Worm (Caenorhabditis elegans) whole organism, late embryonic: ENCODE data around the gene dhs-28.

ENCODE experiments used
- K02D7.2 ChIP-seq: sonication (generic microtip); optimal IDR thresholded peaks from 2 replicates; lab custom pipeline; 2017; ENCODE audit warnings: mild to moderate bottlenecking, missing genetic modification characterization, missing compliant biosample characterization
- ceh-31 ChIP-seq: sonication (generic microtip); optimal IDR thresholded peaks from 2 replicates; lab custom pipeline; 2016; ENCODE audit warnings: missing genetic modification characterization, missing compliant biosample characterization
- dmd-4 ChIP-seq: sonication (generic microtip); optimal IDR thresholded peaks from 2 replicates; lab custom pipeline; 2016; ENCODE audit warnings: borderline replicate concordance, missing genetic modification characterization, missing compliant biosample characterization
- dve-1 ChIP-seq: sonication (generic microtip); optimal IDR thresholded peaks from 2 replicates; lab custom pipeline; 2017; ENCODE audit warnings: antibody characterized with exemption, mild to moderate bottlenecking, missing genetic modification characterization, missing compliant biosample characterization
- hlh-30 ChIP-seq: sonication (generic microtip); optimal IDR thresholded peaks from 2 replicates; lab custom pipeline; 2017; ENCODE audit warnings: antibody characterized with exemption, missing genetic modification characterization, missing compliant biosample characterization; ENCODE audit not compliant: insufficient read depth
- lin-11 ChIP-seq: fragments of 200-800 bp; sonication (Bioruptor generic); optimal IDR thresholded peaks from 2 replicates; lab custom pipeline; 2018; ENCODE audit warnings: mild to moderate bottlenecking, missing genetic modification characterization, missing compliant biosample characterization
- madf-2 ChIP-seq: sonication (generic microtip); optimal IDR thresholded peaks from 2 replicates; lab custom pipeline; 2017; ENCODE audit warnings: missing genetic modification characterization, missing compliant biosample characterization
- npax-4 ChIP-seq: sonication (generic microtip); optimal IDR thresholded peaks from 2 replicates; lab custom pipeline; 2016; ENCODE audit warnings: missing genetic modification characterization, missing compliant biosample characterization
- odd-2 ChIP-seq: sonication (generic microtip); optimal IDR thresholded peaks from 2 replicates; lab custom pipeline; 2017; ENCODE audit warnings: antibody characterized with exemption, mild to moderate bottlenecking, missing genetic modification characterization, missing compliant biosample characterization
- pqm-1 ChIP-seq: sonication (generic microtip); optimal IDR thresholded peaks from 2 replicates; lab custom pipeline; 2016; ENCODE audit warnings: missing genetic modification characterization, missing compliant biosample characterization
- ref-2 ChIP-seq: sonication (generic microtip); optimal IDR thresholded peaks from 2 replicates; lab custom pipeline; 2016; ENCODE audit warnings: missing genetic modification characterization, missing compliant biosample characterization

DNA sequence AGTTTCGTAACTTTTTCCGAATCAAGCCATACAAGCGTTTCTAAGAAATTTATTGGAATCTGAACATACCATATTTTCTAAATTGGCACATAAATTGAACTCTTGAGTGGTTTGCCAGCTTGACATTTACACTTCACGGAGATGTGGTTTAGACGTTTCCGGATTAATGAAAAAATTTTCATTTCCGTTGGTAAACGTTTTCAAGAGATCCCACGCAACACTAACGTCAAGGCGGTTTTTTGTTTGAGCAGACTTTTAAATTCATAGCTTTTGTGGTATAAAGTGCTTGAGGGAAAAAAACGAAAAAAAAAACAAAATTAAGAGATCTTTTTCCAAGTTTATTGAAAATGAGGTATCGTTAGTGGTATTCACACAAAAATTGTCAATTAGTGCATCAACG, 16.9 kb downstream of the dhs-28 start, which contains the start of gene F41B4.2:
- TF ChIP-seq lin-11, result no peak
- no peak for TF ChIP-seq ref-2
- no peak for TF ChIP-seq dve-1 (tag; lab: Kevin White, UChicago)
- no peak for TF ChIP-seq ceh-31 (tag; lab: Kevin White, UChicago)
- no peak for TF ChIP-seq madf-2 (tag; lab: Kevin White, UChicago)
- no peak for TF ChIP-seq dmd-4 (tag; lab: Kevin White, UChicago)
- TF ChIP-seq K02D7.2 (tag; lab: Kevin White, UChicago), result no peak
- no peak for TF ChIP-seq pqm-1 (tag; lab: Kevin White, UChicago)
- no peak for TF ChIP-seq odd-2 (tag; lab: Kevin White, UChicago)
- TF ChIP-seq hlh-30 (tag; lab: Kevin White, UChicago), result no peak
- no peak for TF ChIP-seq npax-4 (tag; lab: Kevin White, UChicago)
